Worm (Caenorhabditis elegans): Measurements from ENCODE around the gene pxd-1.

DNA sequence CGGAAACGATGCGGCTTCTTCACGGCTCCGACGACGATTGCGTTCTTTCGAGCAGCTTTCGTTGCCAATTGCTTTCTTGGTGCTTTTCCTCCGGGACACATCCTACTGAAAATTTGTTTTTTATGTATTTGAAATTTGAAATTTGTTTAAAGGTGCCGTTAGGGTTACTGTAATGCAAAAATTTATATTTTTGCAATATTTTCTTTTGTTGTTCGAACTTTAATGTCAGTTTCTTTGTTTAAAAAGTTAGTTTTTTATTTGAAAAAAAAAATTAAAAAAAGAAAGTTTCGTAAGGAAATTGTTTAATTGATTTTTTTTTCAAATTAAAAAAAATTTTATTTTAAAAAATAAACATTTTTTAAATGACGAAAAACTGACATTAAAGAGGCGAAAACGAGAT lies 52.7 kb downstream of the pxd-1 start, which contains the start of gene his-69:
- TF ChIP-seq unc-62 (GFP tag; optimal IDR thresholded peaks at IDR 0.05 in 1 of 2) (no peak), unc-62 (tag; optimal IDR thresholded peaks at IDR 0.05) (no peak), unc-39 (tag; optimal IDR thresholded peaks at IDR 0.05) (no peak), aha-1 (tag) (no peak)
